Worm (Caenorhabditis elegans): Measurements from ENCODE around the gene mlc-1.

DNA sequence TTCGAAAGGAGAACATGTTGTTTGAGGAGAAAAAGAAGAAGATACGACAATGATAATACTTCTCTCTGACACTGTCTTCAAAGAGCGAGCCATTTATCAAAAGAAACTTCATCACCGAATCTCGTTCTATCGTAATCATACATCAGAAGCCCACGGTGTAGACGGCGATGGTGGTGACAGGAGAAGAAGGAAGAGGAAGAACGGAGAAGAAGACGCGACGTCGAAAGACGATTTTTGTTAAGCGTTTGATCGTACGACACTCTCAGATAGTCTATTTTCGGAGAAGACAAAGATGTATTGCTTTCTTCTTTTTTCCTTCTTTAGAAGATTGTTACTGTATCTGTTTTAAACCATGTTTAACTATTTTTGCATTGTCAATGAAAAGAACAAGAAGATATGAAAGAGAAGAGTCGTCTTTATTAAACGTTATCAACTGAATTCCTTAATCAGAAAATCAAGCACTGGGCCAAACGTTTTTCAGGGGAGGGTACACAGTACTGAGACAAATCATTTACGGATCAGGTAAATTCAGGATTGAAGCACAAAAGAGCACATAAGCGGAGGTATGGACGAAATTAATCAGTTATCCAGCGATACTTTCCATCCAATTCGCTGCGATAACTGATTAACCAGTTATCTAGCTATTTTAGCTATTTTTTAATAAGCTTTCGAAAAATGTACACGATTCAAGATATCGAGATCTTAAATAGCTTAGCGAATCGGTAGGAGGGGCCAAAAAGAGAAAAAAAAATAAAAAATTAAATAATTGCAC, 39.0 kb upstream of the mlc-1 start:
- TF ChIP-seq him-1 (tag; optimal IDR thresholded peaks at IDR 0.05) (no peak), W03F9.2 (tag; optimal IDR thresholded peaks at IDR 0.05) (no peak)

All from whole organism, L4/young adult.